Fruit fly (Drosophila melanogaster) whole organism, embryonic: ENCODE results near the gene CG7739.

Experiments used
- C15 ChIP-seq: fragments of 200-800 bp; sonication (Bioruptor generic); IDR thresholded peaks from 3 replicates; pipeline ENCODE4 v1.3.6; 2022; ENCODE audit warnings: missing biosample characterization, missing genetic modification characterization
- CG12071 ChIP-seq: fragments of 200-800 bp; sonication (Bioruptor generic); optimal IDR thresholded peaks from 3 replicates; lab custom pipeline; 2018; ENCODE audit warnings: missing biosample characterization, mild to moderate bottlenecking, missing genetic modification characterization
- CG12219 ChIP-seq: fragments of 200-800 bp; sonication (Bioruptor generic); optimal IDR thresholded peaks from 3 replicates; lab custom pipeline; 2018; ENCODE audit warnings: missing biosample characterization, mild to moderate bottlenecking, missing genetic modification characterization
- CG12299 ChIP-seq: fragments of 200-800 bp; sonication (Bioruptor generic); optimal IDR thresholded peaks from 2 replicates; lab custom pipeline; 2018; ENCODE audit warnings: missing biosample characterization, mild to moderate bottlenecking, missing genetic modification characterization
- CG12659 ChIP-seq: fragments of 200-800 bp; sonication (Bioruptor generic); optimal IDR thresholded peaks from 3 replicates; lab custom pipeline; 2017; ENCODE audit warnings: mild to moderate bottlenecking, missing biosample characterization, missing genetic modification reagents, missing genetic modification characterization
- CG13123 ChIP-seq: fragments of 200-800 bp; sonication (Bioruptor generic); optimal IDR thresholded peaks from 2 replicates; lab custom pipeline; 2016; ENCODE audit warnings: missing biosample characterization, missing genetic modification characterization
- CG13424 ChIP-seq: fragments of 200-800 bp; sonication (Bioruptor generic); optimal IDR thresholded peaks from 2 replicates; lab custom pipeline; 2019; ENCODE audit warnings: missing biosample characterization, mild to moderate bottlenecking, missing genetic modification characterization, moderate library complexity
- CG13624 ChIP-seq: fragments of 200-800 bp; sonication (Bioruptor generic); optimal IDR thresholded peaks from 2 replicates; lab custom pipeline; 2016; ENCODE audit warnings: missing biosample characterization, missing genetic modification characterization
- CG14441 ChIP-seq: fragments of 200-800 bp; sonication (Bioruptor generic); IDR thresholded peaks from 2 replicates; pipeline ENCODE4 v1.3.6; 2022; ENCODE audit warnings: missing biosample characterization, missing genetic modification characterization
- CG16813 ChIP-seq: fragments of 200-800 bp; sonication (Bioruptor generic); IDR thresholded peaks from 3 replicates; pipeline ENCODE4 v1.3.6; 2022; ENCODE audit warnings: missing biosample characterization, missing genetic modification characterization; ENCODE audit not compliant: partially characterized antibody
- CG16863 ChIP-seq: fragments of 200-800 bp; sonication (Bioruptor generic); optimal IDR thresholded peaks from 3 replicates; lab custom pipeline; 2016; ENCODE audit warnings: missing biosample characterization, missing genetic modification characterization
- CG17568 ChIP-seq: fragments of 200-800 bp; sonication (Bioruptor generic); optimal IDR thresholded peaks from 2 replicates; lab custom pipeline; 2018; ENCODE audit warnings: missing biosample characterization, mild to moderate bottlenecking, missing genetic modification characterization, moderate library complexity
- CG17612 ChIP-seq: fragments of 200-800 bp; sonication (Bioruptor generic); IDR thresholded peaks from 2 replicates; pipeline ENCODE4 v1.3.6; 2022; ENCODE audit warnings: missing biosample characterization, missing genetic modification characterization
- CG17802 ChIP-seq: fragments of 200-800 bp; sonication (Bioruptor generic); optimal IDR thresholded peaks from 2 replicates; lab custom pipeline; 2018; ENCODE audit warnings: missing biosample characterization, mild to moderate bottlenecking, missing genetic modification characterization, moderate library complexity
- CG1832 ChIP-seq: fragments of 200-800 bp; sonication (Bioruptor generic); optimal IDR thresholded peaks from 2 replicates; lab custom pipeline; 2017; ENCODE audit warnings: missing biosample characterization, mild to moderate bottlenecking, missing genetic modification characterization, inconsistent platforms
- CG2199 ChIP-seq: fragments of 200-800 bp; sonication (Bioruptor generic); IDR thresholded peaks from 3 replicates; pipeline ENCODE4 v1.3.6; 2022; ENCODE audit warnings: missing biosample characterization, missing genetic modification characterization
- CG32532 ChIP-seq: fragments of 200-800 bp; sonication (Bioruptor generic); IDR thresholded peaks from 2 replicates; pipeline ENCODE4 v1.3.6; 2022; ENCODE audit warnings: missing biosample characterization, missing genetic modification characterization
- CG33213 ChIP-seq: fragments of 200-800 bp; sonication (Bioruptor generic); optimal IDR thresholded peaks from 3 replicates; lab custom pipeline; 2016; ENCODE audit warnings: missing biosample characterization, missing genetic modification characterization
- CG42726 ChIP-seq: fragments of 200-800 bp; sonication (Bioruptor generic); IDR thresholded peaks from 2 replicates; pipeline ENCODE4 v1.3.6; 2022; ENCODE audit warnings: missing biosample characterization, missing genetic modification characterization; ENCODE audit not compliant: partially characterized antibody
- CG6689 ChIP-seq: fragments of 200-800 bp; sonication (Bioruptor generic); IDR thresholded peaks from 2 replicates; pipeline ENCODE4 v1.3.6; 2022; ENCODE audit warnings: missing biosample characterization, missing genetic modification characterization
- CG7839 ChIP-seq: fragments of 200-800 bp; sonication (Bioruptor generic); optimal IDR thresholded peaks from 3 replicates; lab custom pipeline; 2018; ENCODE audit warnings: missing biosample characterization, mild to moderate bottlenecking, missing genetic modification characterization, moderate library complexity
- CG7987 ChIP-seq: fragments of 200-800 bp; sonication (Bioruptor generic); optimal IDR thresholded peaks from 2 replicates; lab custom pipeline; 2018; ENCODE audit warnings: missing biosample characterization, mild to moderate bottlenecking, missing genetic modification characterization, moderate library complexity
- CG8924 ChIP-seq: fragments of 200-800 bp; optimal IDR thresholded peaks from 3 replicates; lab custom pipeline; 2019; ENCODE audit warnings: missing biosample characterization, mild to moderate bottlenecking, missing genetic modification characterization, moderate library complexity
- Chrac-16 ChIP-seq: fragments of 200-800 bp; sonication (Bioruptor generic); optimal IDR thresholded peaks from 3 replicates; lab custom pipeline; 2016; ENCODE audit warnings: missing biosample characterization, missing genetic modification characterization
- CoRest ChIP-seq: fragments of 200-800 bp; sonication (Bioruptor generic); optimal IDR thresholded peaks from 3 replicates; lab custom pipeline; 2018; ENCODE audit warnings: missing biosample characterization, mild to moderate bottlenecking, missing genetic modification characterization, moderate library complexity
- Dad ChIP-seq: fragments of 200-800 bp; sonication (Bioruptor generic); optimal IDR thresholded peaks from 3 replicates; lab custom pipeline; 2016; ENCODE audit warnings: missing biosample characterization, missing genetic modification characterization
- Dbx ChIP-seq: fragments of 200-800 bp; sonication (Bioruptor generic); IDR thresholded peaks from 3 replicates; pipeline ENCODE4 v1.3.6; 2022; ENCODE audit warnings: missing biosample characterization, missing genetic modification characterization
- Dek ChIP-seq: fragments of 200-800 bp; sonication (Bioruptor generic); optimal IDR thresholded peaks from 3 replicates; lab custom pipeline; 2019; ENCODE audit warnings: missing biosample characterization, mild to moderate bottlenecking, missing genetic modification characterization, moderate library complexity
- HmgZ ChIP-seq: fragments of 200-800 bp; sonication (Bioruptor generic); optimal IDR thresholded peaks from 2 replicates; lab custom pipeline; 2018; ENCODE audit warnings: missing biosample characterization, mild to moderate bottlenecking, missing genetic modification characterization
- Nf-YC ChIP-seq: fragments of 200-800 bp; optimal IDR thresholded peaks from 3 replicates; lab custom pipeline; 2019; ENCODE audit warnings: missing biosample characterization, mild to moderate bottlenecking, missing genetic modification characterization, moderate library complexity
- PHDP ChIP-seq: fragments of 200-800 bp; sonication (Bioruptor generic); optimal IDR thresholded peaks from 3 replicates; lab custom pipeline; 2018; ENCODE audit warnings: missing biosample characterization, mild to moderate bottlenecking, missing genetic modification characterization, moderate library complexity
- Pdp1 ChIP-seq, 2 experiments: fragments of 200-800 bp; sonication (Bioruptor generic); optimal IDR thresholded peaks; 3 replicates each; lab custom pipeline; 2016; ENCODE audit warnings: missing biosample characterization in 2 of 2, missing genetic modification characterization in 2 of 2, mild to moderate bottlenecking in 1 of 2, moderate library complexity in 1 of 2
- Rfx ChIP-seq: fragments of 200-800 bp; sonication (Bioruptor generic); IDR thresholded peaks from 2 replicates; pipeline ENCODE4 v1.3.6; 2022; ENCODE audit warnings: missing biosample characterization, missing genetic modification characterization
- Sox102F ChIP-seq: fragments of 200-800 bp; sonication (Bioruptor generic); optimal IDR thresholded peaks from 2 replicates; lab custom pipeline; 2018; ENCODE audit warnings: missing biosample characterization, mild to moderate bottlenecking, missing genetic modification characterization, moderate library complexity
- cas ChIP-seq: fragments of 200-800 bp; sonication (Bioruptor generic); IDR thresholded peaks from 2 replicates; pipeline ENCODE4 v1.3.6; 2022; ENCODE audit warnings: missing biosample characterization, missing genetic modification characterization
- chinmo ChIP-seq: fragments of 200-800 bp; sonication (Bioruptor generic); IDR thresholded peaks from 4 replicates; pipeline ENCODE4 v1.3.6; 2022; ENCODE audit warnings: missing biosample characterization, missing genetic modification characterization; ENCODE audit not compliant: partially characterized antibody
- corto ChIP-seq: fragments of 200-800 bp; sonication (Bioruptor generic); optimal IDR thresholded peaks from 2 replicates; lab custom pipeline; 2016; ENCODE audit warnings: missing biosample characterization, mild to moderate bottlenecking, missing genetic modification characterization, moderate library complexity
- crc ChIP-seq: fragments of 200-800 bp; sonication (Bioruptor generic); optimal IDR thresholded peaks from 2 replicates; lab custom pipeline; 2016; ENCODE audit warnings: missing biosample characterization, missing genetic modification characterization
- danr ChIP-seq: fragments of 200-800 bp; sonication (Bioruptor generic); IDR thresholded peaks from 2 replicates; pipeline ENCODE4 v1.3.6; 2022; ENCODE audit warnings: missing biosample characterization, missing genetic modification characterization
- eyg ChIP-seq: fragments of 200-800 bp; sonication (Bioruptor generic); optimal IDR thresholded peaks from 3 replicates; lab custom pipeline; 2016; ENCODE audit warnings: missing biosample characterization, missing genetic modification characterization
- gfzf ChIP-seq: fragments of 200-800 bp; sonication (Bioruptor generic); optimal IDR thresholded peaks from 2 replicates; lab custom pipeline; 2016; ENCODE audit warnings: missing biosample characterization, mild to moderate bottlenecking, missing genetic modification characterization, moderate library complexity
- luna ChIP-seq: fragments of 200-800 bp; sonication (Bioruptor generic); optimal IDR thresholded peaks from 2 replicates; lab custom pipeline; 2016; ENCODE audit warnings: missing biosample characterization, missing genetic modification characterization
- row ChIP-seq: fragments of 200-800 bp; sonication (Bioruptor generic); IDR thresholded peaks from 3 replicates; pipeline ENCODE4 v1.3.6; 2022; ENCODE audit warnings: missing biosample characterization, missing genetic modification characterization
- sens-2 ChIP-seq: fragments of 200-800 bp; sonication (Bioruptor generic); IDR thresholded peaks from 2 replicates; pipeline ENCODE4 v1.3.6; 2022; ENCODE audit warnings: missing biosample characterization, missing genetic modification characterization
- slbo ChIP-seq: fragments of 200-800 bp; sonication (Bioruptor generic); IDR thresholded peaks from 2 replicates; pipeline ENCODE4 v1.3.6; 2022; ENCODE audit warnings: missing biosample characterization, missing genetic modification characterization
- tna ChIP-seq: fragments of 200-800 bp; sonication (Bioruptor generic); IDR thresholded peaks from 2 replicates; pipeline ENCODE4 v1.3.6; 2022; ENCODE audit warnings: missing biosample characterization, missing genetic modification characterization; ENCODE audit not compliant: partially characterized antibody
- unpg ChIP-seq: fragments of 200-800 bp; sonication (Bioruptor generic); optimal IDR thresholded peaks from 3 replicates; lab custom pipeline; 2018; ENCODE audit warnings: missing biosample characterization, mild to moderate bottlenecking, missing genetic modification characterization, moderate library complexity
- zen2 ChIP-seq: fragments of 200-800 bp; sonication (Bioruptor generic); IDR thresholded peaks from 3 replicates; pipeline ENCODE4 v1.3.6; 2022; ENCODE audit warnings: missing biosample characterization, missing genetic modification characterization; ENCODE audit not compliant: partially characterized antibody

CG7739 gene

dm6 chr3L:15590803-15591597, 28.1 kb upstream of the CG7739 start (continued):
- TF ChIP-seq CG16863, result no peak
- TF ChIP-seq CG12659, result peak; percentile 15
- TF ChIP-seq PHDP (tag; lab: Kevin White, UChicago), result peak; percentile 38
- peak in 1 of 2 experiments; percentile 49 for TF ChIP-seq Pdp1 (GFP tag; optimal IDR thresholded peaks at IDR 0.05; lab: Kevin White, UChicago)
- TF ChIP-seq CG13424 (tag; lab: Kevin White, UChicago), result peak; percentile 18
- TF ChIP-seq Rfx (GFP tag; lab: Robert Waterston, UW), result peak; percentile 49
- TF ChIP-seq Nf-YC (tag; lab: Kevin White, UChicago), result peak; percentile 11
- 0 out of 2 replicates have a peak, but pooled peaks have one; percentile 11 for TF ChIP-seq CG32532
- TF ChIP-seq CG8924 (tag; lab: Kevin White, UChicago), result peak; percentile 38
- peak; percentile 48 for TF ChIP-seq CG12071
- TF ChIP-seq luna (GFP tag; lab: Kevin White, UChicago), result no peak
- TF ChIP-seq CG14441, result no peak
- TF ChIP-seq CG17802 (tag; lab: Kevin White, UChicago), result no peak
- peak; percentile 33 for TF ChIP-seq CG7839 (tag; lab: Kevin White, UChicago)
- no peak for TF ChIP-seq CG33213 (GFP tag; lab: Kevin White, UChicago)
- peak; percentile 38 for TF ChIP-seq CoRest (tag; lab: Kevin White, UChicago)
- TF ChIP-seq zen2 (GFP tag; lab: Robert Waterston, UW), result no peak
- 0 out of 3 replicates have a peak, but pooled peaks have one; percentile 38 for TF ChIP-seq Dbx (GFP tag; lab: Robert Waterston, UW)
- no peak for TF ChIP-seq CG42726 (GFP tag; lab: Robert Waterston, UW)
- no peak for TF ChIP-seq gfzf (GFP tag; lab: Kevin White, UChicago)
- no peak for TF ChIP-seq cas (GFP tag; lab: Robert Waterston, UW)
- TF ChIP-seq sens-2 (GFP tag; lab: Robert Waterston, UW), result 0 out of 2 replicates have a peak, but pooled peaks have one; percentile 15
- no peak for TF ChIP-seq Chrac-16 (GFP tag; lab: Kevin White, UChicago)
- TF ChIP-seq CG16813 (GFP tag; lab: Robert Waterston, UW), result no peak
- TF ChIP-seq Sox102F (GFP tag; lab: Kevin White, UChicago), result peak; percentile 4
- TF ChIP-seq CG7987 (GFP tag; lab: Kevin White, UChicago), result peak; percentile 32
- peak; percentile 2 for TF ChIP-seq CG13624 (GFP tag; lab: Kevin White, UChicago)
- peak; percentile 34 for TF ChIP-seq HmgZ (tag; lab: Kevin White, UChicago)
- no peak for TF ChIP-seq CG12299 (tag; lab: Kevin White, UChicago)
- TF ChIP-seq CG13123 (GFP tag; lab: Kevin White, UChicago), result no peak
- TF ChIP-seq Dad (GFP tag; lab: Kevin White, UChicago), result no peak
- TF ChIP-seq corto (GFP tag; lab: Kevin White, UChicago), result no peak
- TF ChIP-seq eyg (GFP tag; lab: Kevin White, UChicago), result peak; percentile 15
- no peak for TF ChIP-seq tna
- peak; percentile 18; the same call in 1 of the 2 replicates for TF ChIP-seq CG6689 (GFP tag; lab: Robert Waterston, UW)
- peak; percentile 35; the same call in 1 of the 2 replicates for TF ChIP-seq danr
- peak; percentile 70; the same call in 2 of the 4 replicates for TF ChIP-seq chinmo (GFP tag; lab: Robert Waterston, UW)
- peak; percentile 25 for TF ChIP-seq unpg (GFP tag; lab: Kevin White, UChicago)
- 0 out of 3 replicates have a peak, but pooled peaks have one; percentile 29 for TF ChIP-seq C15
- peak; percentile 5 for TF ChIP-seq crc
- no peak for TF ChIP-seq CG1832
- peak; percentile 35; the same call in 1 of the 3 replicates for TF ChIP-seq row (GFP tag; lab: Robert Waterston, UW)
- TF ChIP-seq CG12219 (GFP tag; lab: Kevin White, UChicago), result peak; percentile 4
- TF ChIP-seq CG17612 (GFP tag; lab: Robert Waterston, UW), result no peak
- peak; percentile 31; the same call in 1 of the 3 replicates for TF ChIP-seq CG2199 (GFP tag; lab: Robert Waterston, UW)
- peak; percentile 41 for TF ChIP-seq CG17568
- TF ChIP-seq slbo (GFP tag; lab: Robert Waterston, UW), result peak; percentile 32
- TF ChIP-seq Dek (tag; lab: Kevin White, UChicago), result peak; percentile 40
